Worm (Caenorhabditis elegans): ENCODE data around the gene ram-5.

- TF ChIP-seq ztf-23 (GFP tag; IDR thresholded peaks at IDR 0.05) (0 out of 2 replicates have a peak, but pooled peaks have one; percentile 17), ref-1 (GFP tag; conservative IDR thresholded peaks at IDR 0.05) (no peak), flt-1 (GFP tag; IDR thresholded peaks at IDR 0.05) (peak; percentile 73; the same call in 1 of the 2 replicates), cog-1 (tag; optimal IDR thresholded peaks at IDR 0.05) (peak; percentile 33), tab-1 (GFP tag; IDR thresholded peaks at IDR 0.05) (peak; percentile 67; the same call in 1 of the 2 replicates), ztf-29 (GFP tag; IDR thresholded peaks at IDR 0.05) (peak; percentile 45; the same call in 1 of the 2 replicates)
Measured at ce11 chrX:14503800-14504550, 46.0 kb upstream of the ram-5 start, which contains the start of gene M163.1.
